Fruit fly (Drosophila melanogaster) whole organism, embryonic: Measurements from ENCODE around the gene wge.

Experiments
- Atf-2 ChIP-seq: fragments of 200-800 bp; sonication (Bioruptor generic); optimal IDR thresholded peaks from 2 replicates; lab custom pipeline; 2016; ENCODE audit warnings: missing biosample characterization, missing genetic modification characterization
- B-H1 ChIP-seq: fragments of 200-800 bp; sonication (Bioruptor generic); IDR thresholded peaks from 3 replicates; pipeline ENCODE4 v1.3.6; 2022; ENCODE audit warnings: missing biosample characterization, missing genetic modification characterization
- B-H2 ChIP-seq: fragments of 200-800 bp; sonication (Bioruptor generic); optimal IDR thresholded peaks from 2 replicates; lab custom pipeline; 2018; ENCODE audit warnings: missing biosample characterization, mild to moderate bottlenecking, missing genetic modification characterization
- CG10366 ChIP-seq: fragments of 200-800 bp; sonication (Bioruptor generic); IDR thresholded peaks from 2 replicates; pipeline ENCODE4 v1.3.6; 2022; ENCODE audit warnings: missing biosample characterization, missing genetic modification characterization
- CG10543 ChIP-seq: fragments of 200-800 bp; sonication (Bioruptor generic); optimal IDR thresholded peaks from 3 replicates; lab custom pipeline; 2017; ENCODE audit warnings: missing biosample characterization, mild to moderate bottlenecking, missing genetic modification characterization, moderate library complexity
- CG11696 ChIP-seq: fragments of 200-800 bp; sonication (Bioruptor generic); IDR thresholded peaks from 2 replicates; pipeline ENCODE4 v1.3.6; 2022; ENCODE audit warnings: missing biosample characterization, missing genetic modification characterization
- CG12391 ChIP-seq: fragments of 200-800 bp; sonication (Bioruptor generic); optimal IDR thresholded peaks from 3 replicates; lab custom pipeline; 2018; ENCODE audit warnings: missing biosample characterization, mild to moderate bottlenecking, missing genetic modification characterization, moderate library complexity
- CG13123 ChIP-seq: fragments of 200-800 bp; sonication (Bioruptor generic); optimal IDR thresholded peaks from 2 replicates; lab custom pipeline; 2016; ENCODE audit warnings: missing biosample characterization, missing genetic modification characterization
- CG15011 ChIP-seq: fragments of 200-800 bp; sonication (Bioruptor generic); optimal IDR thresholded peaks from 3 replicates; lab custom pipeline; 2018; ENCODE audit warnings: missing biosample characterization, mild to moderate bottlenecking, missing genetic modification characterization
- CG15269 ChIP-seq: fragments of 200-800 bp; sonication (Bioruptor generic); optimal IDR thresholded peaks from 2 replicates; lab custom pipeline; 2018; ENCODE audit warnings: missing biosample characterization, mild to moderate bottlenecking, missing genetic modification characterization, moderate library complexity
- CG1602 ChIP-seq: fragments of 200-800 bp; sonication (Bioruptor generic); optimal IDR thresholded peaks from 3 replicates; lab custom pipeline; 2016; ENCODE audit warnings: missing biosample characterization, missing genetic modification characterization
- CG18599 ChIP-seq: fragments of 200-800 bp; sonication (Bioruptor generic); optimal IDR thresholded peaks from 3 replicates; lab custom pipeline; 2017; ENCODE audit warnings: missing biosample characterization, missing genetic modification characterization, mild to moderate bottlenecking, moderate library complexity, missing genetic modification reagents
- CG2199 ChIP-seq: fragments of 200-800 bp; sonication (Bioruptor generic); IDR thresholded peaks from 3 replicates; pipeline ENCODE4 v1.3.6; 2022; ENCODE audit warnings: missing biosample characterization, missing genetic modification characterization
- CG3163 ChIP-seq: fragments of 200-800 bp; sonication (Bioruptor generic); optimal IDR thresholded peaks from 3 replicates; lab custom pipeline; 2016; ENCODE audit warnings: missing biosample characterization, missing genetic modification characterization
- CG4404 ChIP-seq: fragments of 200-800 bp; sonication (Bioruptor generic); IDR thresholded peaks from 2 replicates; pipeline ENCODE4 v1.3.6; 2022; ENCODE audit warnings: missing biosample characterization, missing genetic modification characterization
- CG4820 ChIP-seq: fragments of 200-800 bp; sonication (Bioruptor generic); optimal IDR thresholded peaks from 3 replicates; lab custom pipeline; 2016; ENCODE audit warnings: missing biosample characterization, missing genetic modification characterization
- CG4854 ChIP-seq: fragments of 200-800 bp; sonication (Bioruptor generic); optimal IDR thresholded peaks from 2 replicates; lab custom pipeline; 2016; ENCODE audit warnings: missing biosample characterization, missing genetic modification characterization, inconsistent platforms
- CG7271 ChIP-seq: fragments of 200-800 bp; sonication (Bioruptor generic); optimal IDR thresholded peaks from 2 replicates; lab custom pipeline; 2018; ENCODE audit warnings: missing biosample characterization, mild to moderate bottlenecking, missing genetic modification characterization, moderate library complexity
- CG7928 ChIP-seq: fragments of 200-800 bp; sonication (Bioruptor generic); optimal IDR thresholded peaks from 2 replicates; lab custom pipeline; 2017; ENCODE audit warnings: missing biosample characterization, mild to moderate bottlenecking, missing genetic modification characterization
- CG9215 ChIP-seq: fragments of 200-800 bp; sonication (Bioruptor generic); IDR thresholded peaks from 2 replicates; pipeline ENCODE4 v1.3.6; 2022; ENCODE audit warnings: missing biosample characterization, missing genetic modification characterization
- CG9876 ChIP-seq: fragments of 200-800 bp; sonication (Bioruptor generic); optimal IDR thresholded peaks from 2 replicates; lab custom pipeline; 2016; ENCODE audit warnings: missing biosample characterization, missing genetic modification characterization
- Chrac-16 ChIP-seq: fragments of 200-800 bp; sonication (Bioruptor generic); optimal IDR thresholded peaks from 3 replicates; lab custom pipeline; 2016; ENCODE audit warnings: missing biosample characterization, missing genetic modification characterization
- Dip2 ChIP-seq: fragments of 200-800 bp; sonication (Bioruptor generic); IDR thresholded peaks from 2 replicates; pipeline ENCODE4 v1.3.6; 2022; ENCODE audit warnings: missing biosample characterization, missing genetic modification characterization
- Dll ChIP-seq: fragments of 200-800 bp; sonication (Bioruptor generic); IDR thresholded peaks from 4 replicates; pipeline ENCODE4 v1.3.6; 2022; ENCODE audit warnings: missing biosample characterization, missing genetic modification characterization; ENCODE audit not compliant: partially characterized antibody
- Fer3 ChIP-seq: fragments of 200-800 bp; sonication (Bioruptor generic); optimal IDR thresholded peaks from 2 replicates; lab custom pipeline; 2018; ENCODE audit warnings: missing biosample characterization, mild to moderate bottlenecking, missing genetic modification characterization, moderate library complexity
- H2.0 ChIP-seq: fragments of 200-800 bp; sonication (Bioruptor generic); IDR thresholded peaks from 2 replicates; pipeline ENCODE4 v1.3.6; 2022; ENCODE audit warnings: missing biosample characterization, missing genetic modification characterization
- HLH3B ChIP-seq: fragments of 200-800 bp; sonication (Bioruptor generic); IDR thresholded peaks from 2 replicates; pipeline ENCODE4 v1.3.6; 2022; ENCODE audit warnings: missing biosample characterization, missing genetic modification characterization
- Hr39 ChIP-seq: fragments of >200 bp; optimal IDR thresholded peaks from 2 replicates; lab custom pipeline; 2017
- Hr78 ChIP-seq, 2 experiments: fragments of 200-800 bp in 1 of 2; fragments of >200 bp in 1 of 2; sonication (Bioruptor generic) in 1 of 2; optimal IDR thresholded peaks; 2 replicates each; lab custom pipeline; 2017 to 2019; ENCODE audit warnings: missing biosample characterization in 2 of 2, missing genetic modification characterization in 2 of 2, mild to moderate bottlenecking in 1 of 2, moderate library complexity in 1 of 2
- Kr ChIP-seq: fragments of 200-800 bp; sonication (Bioruptor generic); optimal IDR thresholded peaks from 2 replicates; lab custom pipeline; 2017; ENCODE audit warnings: missing biosample characterization, mild to moderate bottlenecking, missing genetic modification characterization
- Med ChIP-seq: fragments of 200-800 bp; sonication (Bioruptor generic); peaks from one replicate; lab custom pipeline; 2016; ENCODE audit warnings: missing biosample characterization, missing genetic modification characterization, mild to moderate bottlenecking, inconsistent platforms, moderate library complexity
- Optix ChIP-seq: fragments of 200-800 bp; sonication (Bioruptor generic); IDR thresholded peaks from 3 replicates; pipeline ENCODE4 v1.3.6; 2022; ENCODE audit warnings: missing biosample characterization, missing genetic modification characterization
- PHDP ChIP-seq: fragments of 200-800 bp; sonication (Bioruptor generic); optimal IDR thresholded peaks from 3 replicates; lab custom pipeline; 2018; ENCODE audit warnings: missing biosample characterization, mild to moderate bottlenecking, missing genetic modification characterization, moderate library complexity
- Sox102F ChIP-seq: fragments of 200-800 bp; sonication (Bioruptor generic); optimal IDR thresholded peaks from 2 replicates; lab custom pipeline; 2018; ENCODE audit warnings: missing biosample characterization, mild to moderate bottlenecking, missing genetic modification characterization, moderate library complexity
- az2 ChIP-seq: fragments of 200-800 bp; sonication (Bioruptor generic); optimal IDR thresholded peaks from 3 replicates; lab custom pipeline; 2016; ENCODE audit warnings: missing biosample characterization, missing genetic modification characterization
- bcd ChIP-seq: fragments of 200-800 bp; sonication (Bioruptor generic); optimal IDR thresholded peaks from 2 replicates; lab custom pipeline; 2017; ENCODE audit warnings: missing biosample characterization, mild to moderate bottlenecking, missing genetic modification characterization
- cg ChIP-seq: fragments of 200-800 bp; sonication (Bioruptor generic); optimal IDR thresholded peaks from 3 replicates; lab custom pipeline; 2019; ENCODE audit warnings: missing biosample characterization, mild to moderate bottlenecking, missing genetic modification characterization, moderate library complexity
- ci ChIP-seq: fragments of 200-800 bp; sonication (Bioruptor generic); IDR thresholded peaks from 3 replicates; pipeline ENCODE4 v1.3.6; 2022; ENCODE audit warnings: missing biosample characterization, missing genetic modification characterization
- fd96Cb ChIP-seq: fragments of 200-800 bp; sonication (Bioruptor generic); optimal IDR thresholded peaks from 2 replicates; lab custom pipeline; 2018; ENCODE audit warnings: missing biosample characterization, mild to moderate bottlenecking, missing genetic modification characterization, moderate library complexity
- ftz-f1 ChIP-seq: fragments of 200-800 bp; sonication (Bioruptor generic); optimal IDR thresholded peaks from 2 replicates; lab custom pipeline; 2016; ENCODE audit warnings: missing biosample characterization, missing genetic modification characterization
- lab ChIP-seq: fragments of 200-800 bp; sonication (Bioruptor generic); optimal IDR thresholded peaks from 3 replicates; lab custom pipeline; 2017; ENCODE audit warnings: missing biosample characterization, missing genetic modification characterization, mild to moderate bottlenecking, moderate library complexity, missing genetic modification reagents
- mam ChIP-seq: fragments of 200-800 bp; sonication (Bioruptor generic); optimal IDR thresholded peaks from 3 replicates; lab custom pipeline; 2016; ENCODE audit warnings: missing biosample characterization, missing genetic modification characterization
- nom ChIP-seq: fragments of 200-800 bp; sonication (Bioruptor generic); optimal IDR thresholded peaks from 2 replicates; lab custom pipeline; 2017; ENCODE audit warnings: missing biosample characterization, missing genetic modification characterization, mild to moderate bottlenecking, moderate library complexity, missing genetic modification reagents
- pan ChIP-seq, 4 experiments: fragments of >200 bp in 3 of 4; fragments of 200-800 bp in 1 of 4; sonication (Bioruptor generic) in 1 of 4; optimal IDR thresholded peaks in 3 of 4; IDR thresholded peaks in 1 of 4; 2 replicates each; pipeline versions ENCODE4 v1.3.6 to Lab custom; 2017 to 2022; ENCODE audit warnings: missing biosample characterization in 2 of 4, missing genetic modification characterization in 2 of 4, mixed read lengths in 1 of 4
- pros ChIP-seq: fragments of 200-800 bp; sonication (Bioruptor generic); optimal IDR thresholded peaks from 3 replicates; lab custom pipeline; 2019; ENCODE audit warnings: missing biosample characterization, mild to moderate bottlenecking, missing genetic modification characterization, moderate library complexity
- sc ChIP-seq, 3 experiments: fragments of >200 bp in 2 of 3; fragments of 200-800 bp in 1 of 3; sonication (Bioruptor generic) in 1 of 3; optimal IDR thresholded peaks; 2 replicates in 2 of 3; 3 replicates in 1 of 3; lab custom pipeline; 2017; ENCODE audit warnings: mild to moderate bottlenecking in 1 of 3, missing biosample characterization in 1 of 3, missing genetic modification characterization in 1 of 3, missing genetic modification reagents in 1 of 3
- sug ChIP-seq: fragments of 200-800 bp; optimal IDR thresholded peaks from 2 replicates; lab custom pipeline; 2019; ENCODE audit warnings: missing biosample characterization, mild to moderate bottlenecking, missing genetic modification characterization, moderate library complexity
- tll ChIP-seq, 2 experiments: fragments of 200-800 bp in 1 of 2; fragments of >200 bp in 1 of 2; sonication (Bioruptor generic) in 1 of 2; optimal IDR thresholded peaks; 2 replicates each; lab custom pipeline; 2017 to 2019; ENCODE audit warnings: missing biosample characterization in 2 of 2, missing genetic modification characterization in 2 of 2, mild to moderate bottlenecking in 1 of 2, moderate library complexity in 1 of 2
- toy ChIP-seq: fragments of 200-800 bp; sonication (Bioruptor generic); IDR thresholded peaks from 2 replicates; pipeline ENCODE4 v1.3.6; 2022; ENCODE audit warnings: missing biosample characterization, missing genetic modification characterization
- trh ChIP-seq: fragments of 200-800 bp; sonication (Bioruptor generic); optimal IDR thresholded peaks from 2 replicates; lab custom pipeline; 2016; ENCODE audit warnings: missing biosample characterization, missing genetic modification characterization
- usp ChIP-seq: fragments of >200 bp; optimal IDR thresholded peaks from 2 replicates; lab custom pipeline; 2017; ENCODE audit warnings: missing biosample characterization, missing genetic modification characterization

The wge gene

dm6 chr3R:22753600-22753894 lies 32.6 kb upstream of the wge start (continued):
- no peak for TF ChIP-seq CG18599 (GFP tag; lab: Kevin White, UChicago)
- TF ChIP-seq CG9876 (GFP tag; lab: Kevin White, UChicago), result no peak
- no peak for TF ChIP-seq Hr39 (lab: Kevin White, UChicago)
- TF ChIP-seq Fer3, result no peak
- no peak for TF ChIP-seq CG7271 (tag; lab: Kevin White, UChicago)
- TF ChIP-seq Hr78 (GFP tag; optimal IDR thresholded peaks at IDR 0.05; lab: Kevin White, UChicago), result peak in 1 of 2 experiments; percentile 25
- TF ChIP-seq Atf-2 (GFP tag; lab: Kevin White, UChicago), result no peak
- no peak for TF ChIP-seq pan (optimal IDR thresholded peaks at IDR 0.05; lab: Kevin White, UChicago)
- TF ChIP-seq pan (GFP tag; optimal IDR thresholded peaks at IDR 0.05 in 1 of 2, IDR thresholded peaks at IDR 0.05 in 1 of 2), result no peak
- no peak for TF ChIP-seq trh (GFP tag; lab: Kevin White, UChicago)
- peak; percentile 1 for TF ChIP-seq pros (GFP tag; lab: Kevin White, UChicago)
- TF ChIP-seq CG15269, result no peak
- TF ChIP-seq CG11696, result no peak
- TF ChIP-seq ftz-f1 (GFP tag; lab: Kevin White, UChicago), result peak; percentile 1
- no peak for TF ChIP-seq Optix (GFP tag; lab: Robert Waterston, UW)
- TF ChIP-seq ci (GFP tag; lab: Robert Waterston, UW), result no peak
- TF ChIP-seq bcd (GFP tag; lab: Kevin White, UChicago), result no peak
- TF ChIP-seq sug, result peak; percentile 71
- TF ChIP-seq Sox102F (GFP tag; lab: Kevin White, UChicago), result no peak
- TF ChIP-seq Dll (GFP tag; lab: Robert Waterston, UW), result no peak
- TF ChIP-seq Dip2 (GFP tag; lab: Robert Waterston, UW), result no peak
- TF ChIP-seq CG2199, result 0 out of 3 replicates have a peak, but pooled peaks have one; percentile 65
- TF ChIP-seq cg (GFP tag; lab: Kevin White, UChicago), result peak; percentile 74
- TF ChIP-seq mam (GFP tag; lab: Kevin White, UChicago), result no peak
- no peak for TF ChIP-seq HLH3B (GFP tag; lab: Robert Waterston, UW)
- no peak for TF ChIP-seq tll (GFP tag; optimal IDR thresholded peaks at IDR 0.05; lab: Kevin White, UChicago)
- TF ChIP-seq CG3163, result no peak
- no peak for TF ChIP-seq usp
- TF ChIP-seq Chrac-16 (GFP tag; lab: Kevin White, UChicago), result no peak
- no peak for TF ChIP-seq toy (GFP tag; lab: Robert Waterston, UW)
- TF ChIP-seq CG4854 (GFP tag; lab: Kevin White, UChicago), result no peak
- no peak for TF ChIP-seq PHDP (tag; lab: Kevin White, UChicago)
- TF ChIP-seq lab (GFP tag; lab: Kevin White, UChicago), result no peak
- no peak for TF ChIP-seq CG13123 (GFP tag; lab: Kevin White, UChicago)
- TF ChIP-seq CG12391, result no peak
- TF ChIP-seq CG10543, result no peak
- TF ChIP-seq CG1602, result no peak
- no peak for TF ChIP-seq H2.0
- TF ChIP-seq Med, result no peak
- no peak for TF ChIP-seq CG9215 (GFP tag; lab: Robert Waterston, UW)
- no peak for TF ChIP-seq B-H2 (GFP tag; lab: Kevin White, UChicago)
- TF ChIP-seq CG4820, result no peak
- no peak for TF ChIP-seq sc (optimal IDR thresholded peaks at IDR 0.05; lab: Kevin White, UChicago)
- TF ChIP-seq sc (GFP tag; optimal IDR thresholded peaks at IDR 0.05; lab: Kevin White, UChicago), result no peak
- no peak for TF ChIP-seq az2 (GFP tag; lab: Kevin White, UChicago)
- no peak for TF ChIP-seq B-H1 (GFP tag; lab: Robert Waterston, UW)
- no peak for TF ChIP-seq CG7928
- TF ChIP-seq fd96Cb (tag; lab: Kevin White, UChicago), result no peak
- TF ChIP-seq CG15011 (GFP tag; lab: Kevin White, UChicago), result no peak
- no peak for TF ChIP-seq nom (GFP tag; lab: Kevin White, UChicago)
- TF ChIP-seq CG10366, result no peak
- TF ChIP-seq Kr (GFP tag; lab: Kevin White, UChicago), result no peak
- no peak for TF ChIP-seq CG4404 (GFP tag; lab: Robert Waterston, UW)
